Worm (Caenorhabditis elegans) whole organism, mixed stage, embryonic: Measurements from ENCODE around the gene pgp-13.

Source experiments
- bed-3 ChIP-seq: fragments of 200-800 bp; sonication (Bioruptor generic); optimal IDR thresholded peaks from 3 replicates; lab custom pipeline; 2018; ENCODE audit warnings: mild to moderate bottlenecking, missing genetic modification characterization, moderate library complexity, missing compliant biosample characterization
- blmp-1 ChIP-seq: fragments of 150-350 bp; optimal IDR thresholded peaks from 2 replicates; lab custom pipeline; 2014; ENCODE audit warnings: missing biosample characterization, missing genetic modification characterization
- ceh-39 ChIP-seq: fragments of 150-350 bp; optimal IDR thresholded peaks from 2 replicates; lab custom pipeline; 2014; ENCODE audit warnings: missing biosample characterization, missing genetic modification characterization
- ceh-43 ChIP-seq: fragments of 200-800 bp; sonication (Bioruptor generic); optimal IDR thresholded peaks from 2 replicates; lab custom pipeline; 2018; ENCODE audit warnings: mild to moderate bottlenecking, missing genetic modification characterization, moderate library complexity, missing compliant biosample characterization
- ceh-83 ChIP-seq: fragments of 200-800 bp; sonication (Bioruptor generic); optimal IDR thresholded peaks from 2 replicates; lab custom pipeline; 2018; ENCODE audit warnings: mild to moderate bottlenecking, missing genetic modification characterization, missing compliant biosample characterization
- ces-1 ChIP-seq: fragments of 150-350 bp; optimal IDR thresholded peaks from 2 replicates; lab custom pipeline; 2014; ENCODE audit warnings: missing biosample characterization, missing genetic modification reagents, missing genetic modification characterization
- cnd-1 ChIP-seq: fragments of 200-800 bp; sonication (Bioruptor generic); optimal IDR thresholded peaks from 2 replicates; lab custom pipeline; 2018; ENCODE audit warnings: mild to moderate bottlenecking, missing genetic modification characterization, missing compliant biosample characterization
- drap-1 ChIP-seq: fragments of 200-800 bp; sonication (Bioruptor generic); optimal IDR thresholded peaks from 3 replicates; lab custom pipeline; 2018; ENCODE audit warnings: mild to moderate bottlenecking, missing genetic modification characterization, missing compliant biosample characterization
- elt-1 ChIP-seq: sonication (generic microtip); optimal IDR thresholded peaks from 2 replicates; lab custom pipeline; 2017; ENCODE audit warnings: missing genetic modification characterization, mild to moderate bottlenecking, missing compliant biosample characterization, antibody characterized with exemption, moderate library complexity, borderline replicate concordance; ENCODE audit not compliant: insufficient read depth
- elt-3 ChIP-seq: fragments of 150-350 bp; optimal IDR thresholded peaks from 2 replicates; lab custom pipeline; 2014; ENCODE audit warnings: missing biosample characterization, missing genetic modification characterization
- flh-1 ChIP-seq: fragments of 200-800 bp; sonication (Bioruptor generic); optimal IDR thresholded peaks from 2 replicates; lab custom pipeline; 2018; ENCODE audit warnings: mild to moderate bottlenecking, missing genetic modification characterization, moderate library complexity, missing compliant biosample characterization
- ham-2 ChIP-seq: fragments of 200-800 bp; sonication (Bioruptor generic); optimal IDR thresholded peaks from 2 replicates; lab custom pipeline; 2018; ENCODE audit warnings: mild to moderate bottlenecking, missing genetic modification characterization, missing compliant biosample characterization
- hlh-1 ChIP-seq: fragments of 150-350 bp; optimal IDR thresholded peaks from 2 replicates; lab custom pipeline; 2014; ENCODE audit warnings: missing biosample characterization, missing genetic modification reagents, missing genetic modification characterization
- lin-13 ChIP-seq: fragments of 150-350 bp; optimal IDR thresholded peaks from 2 replicates; lab custom pipeline; 2014; ENCODE audit warnings: missing biosample characterization, missing genetic modification characterization
- lin-32 ChIP-seq: fragments of 200-800 bp; sonication (Bioruptor generic); optimal IDR thresholded peaks from 2 replicates; lab custom pipeline; 2018; ENCODE audit warnings: mild to moderate bottlenecking, missing genetic modification characterization, missing compliant biosample characterization
- lsy-2 ChIP-seq: fragments of 150-350 bp; optimal IDR thresholded peaks from 2 replicates; lab custom pipeline; 2014; ENCODE audit warnings: missing biosample characterization, missing genetic modification characterization
- mab-5 ChIP-seq: fragments of 150-350 bp; optimal IDR thresholded peaks from 2 replicates; lab custom pipeline; 2014; ENCODE audit warnings: missing biosample characterization, missing genetic modification characterization
- mep-1 ChIP-seq: fragments of 150-350 bp; optimal IDR thresholded peaks from 2 replicates; lab custom pipeline; 2017; ENCODE audit warnings: missing biosample characterization, missing genetic modification reagents, missing genetic modification characterization, inconsistent platforms
- mls-2 ChIP-seq: sonication (generic microtip); optimal IDR thresholded peaks from 2 replicates; lab custom pipeline; 2016; ENCODE audit warnings: mild to moderate bottlenecking, missing genetic modification characterization, moderate library complexity, missing compliant biosample characterization
- nhr-12 ChIP-seq: fragments of 150-350 bp; optimal IDR thresholded peaks from 2 replicates; lab custom pipeline; 2014; ENCODE audit warnings: missing biosample characterization, missing genetic modification characterization
- nhr-2 ChIP-seq: fragments of 150-350 bp; optimal IDR thresholded peaks from 2 replicates; lab custom pipeline; 2014; ENCODE audit warnings: missing biosample characterization, missing genetic modification characterization
- nhr-237 ChIP-seq: fragments of 150-350 bp; optimal IDR thresholded peaks from 2 replicates; lab custom pipeline; 2014; ENCODE audit warnings: missing biosample characterization, missing genetic modification characterization
- nhr-28 ChIP-seq: fragments of 150-350 bp; optimal IDR thresholded peaks from 2 replicates; lab custom pipeline; 2014; ENCODE audit warnings: missing biosample characterization, missing genetic modification characterization
- nhr-76 ChIP-seq: sonication (generic microtip); optimal IDR thresholded peaks from 2 replicates; lab custom pipeline; 2017; ENCODE audit warnings: missing biosample characterization, missing genetic modification characterization
- pha-4 ChIP-seq: fragments of 150-350 bp; optimal IDR thresholded peaks from 2 replicates; lab custom pipeline; 2018; ENCODE audit warnings: missing biosample characterization, missing genetic modification reagents, missing genetic modification characterization
- sem-2 ChIP-seq: fragments of 200-800 bp; sonication (Bioruptor generic); optimal IDR thresholded peaks from 2 replicates; lab custom pipeline; 2018; ENCODE audit warnings: mild to moderate bottlenecking, missing genetic modification characterization, missing compliant biosample characterization
- sptf-1 ChIP-seq: sonication (generic microtip); optimal IDR thresholded peaks from 2 replicates; lab custom pipeline; 2017; ENCODE audit warnings: mild to moderate bottlenecking, missing genetic modification characterization, moderate library complexity, missing compliant biosample characterization
- tbx-8 ChIP-seq: fragments of 200-800 bp; sonication (Bioruptor generic); optimal IDR thresholded peaks from 2 replicates; lab custom pipeline; 2018; ENCODE audit warnings: mild to moderate bottlenecking, missing genetic modification characterization, moderate library complexity, missing compliant biosample characterization
- unc-120 ChIP-seq: sonication (generic microtip); optimal IDR thresholded peaks from 2 replicates; lab custom pipeline; 2017; ENCODE audit warnings: missing genetic modification characterization, missing compliant biosample characterization; ENCODE audit not compliant: poor library complexity, severe bottlenecking
- unc-39 ChIP-seq: fragments of 150-350 bp; optimal IDR thresholded peaks from 2 replicates; lab custom pipeline; 2014; ENCODE audit warnings: missing biosample characterization, missing genetic modification characterization
- zip-8 ChIP-seq: fragments of 150-350 bp; optimal IDR thresholded peaks from 2 replicates; lab custom pipeline; 2014; ENCODE audit warnings: missing biosample characterization, missing genetic modification characterization
- ztf-11 ChIP-seq: fragments of 150-350 bp; optimal IDR thresholded peaks from 2 replicates; lab custom pipeline; 2014; ENCODE audit warnings: missing biosample characterization, missing genetic modification characterization

The pgp-13 gene

DNA sequence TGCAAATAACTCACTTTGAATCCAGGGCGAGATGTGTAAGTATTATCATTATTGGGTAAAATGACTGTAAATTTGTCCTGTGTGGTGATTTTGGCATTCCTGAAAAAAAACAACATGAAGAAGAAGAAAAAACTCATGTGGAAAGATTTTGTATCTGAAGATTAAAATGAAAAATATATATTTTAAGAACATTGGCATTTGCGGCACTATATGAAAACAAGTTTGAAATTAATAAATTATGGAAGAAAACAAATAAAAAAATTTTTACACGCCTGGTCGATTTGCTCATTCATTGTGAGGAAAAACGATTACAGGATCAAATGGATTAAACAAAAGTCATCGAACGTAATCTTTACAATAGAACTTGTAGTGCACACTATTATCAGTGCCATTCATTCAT is 31.1 kb downstream of the pgp-13 start, which contains the start of gene ilc-17.1:
TSS of gene ilc-17.1 (minus strand) at position 101 of the 400 bp plus-strand sequence.
- no peak for TF ChIP-seq unc-120 (tag; lab: Kevin White, UChicago)
- TF ChIP-seq ceh-83 (GFP tag; lab: Kevin White, UChicago): no peak
- no peak for TF ChIP-seq mep-1 (tag; lab: Kevin White, UChicago)
- TF ChIP-seq ceh-43: no peak
- no peak for TF ChIP-seq lin-13
- no peak for TF ChIP-seq blmp-1 (tag; lab: Kevin White, UChicago)
- no peak for TF ChIP-seq lin-32 (GFP tag; lab: Kevin White, UChicago)
- no peak for TF ChIP-seq cnd-1
- TF ChIP-seq sptf-1: no peak
- no peak for TF ChIP-seq drap-1

DNA sequence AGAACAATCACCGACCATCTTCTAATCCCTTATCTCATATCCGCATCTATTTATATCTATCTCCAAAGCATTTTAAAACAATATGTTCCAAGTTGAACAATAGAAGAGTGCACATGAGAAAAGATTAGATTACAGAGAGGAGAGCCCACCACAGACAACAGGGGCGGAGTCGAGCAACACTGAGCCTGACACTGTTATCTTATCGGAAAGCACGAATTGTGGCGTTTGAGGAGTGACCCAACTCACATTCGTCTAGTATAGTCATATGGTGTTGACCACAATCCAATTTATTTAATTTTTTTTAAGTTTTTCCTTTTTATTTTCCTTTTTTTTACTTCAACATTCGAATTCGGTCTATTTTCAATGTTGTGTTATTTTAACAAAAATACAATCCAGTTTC is 42.1 kb downstream of the pgp-13 start:
- TF ChIP-seq blmp-1 (tag; lab: Kevin White, UChicago) (no peak), tbx-8 (GFP tag; lab: Kevin White, UChicago) (no peak), ceh-43 (no peak), mls-2 (tag; lab: Kevin White, UChicago) (no peak), nhr-2 (tag; lab: Kevin White, UChicago) (no peak), lsy-2 (no peak), mab-5 (no peak)

DNA sequence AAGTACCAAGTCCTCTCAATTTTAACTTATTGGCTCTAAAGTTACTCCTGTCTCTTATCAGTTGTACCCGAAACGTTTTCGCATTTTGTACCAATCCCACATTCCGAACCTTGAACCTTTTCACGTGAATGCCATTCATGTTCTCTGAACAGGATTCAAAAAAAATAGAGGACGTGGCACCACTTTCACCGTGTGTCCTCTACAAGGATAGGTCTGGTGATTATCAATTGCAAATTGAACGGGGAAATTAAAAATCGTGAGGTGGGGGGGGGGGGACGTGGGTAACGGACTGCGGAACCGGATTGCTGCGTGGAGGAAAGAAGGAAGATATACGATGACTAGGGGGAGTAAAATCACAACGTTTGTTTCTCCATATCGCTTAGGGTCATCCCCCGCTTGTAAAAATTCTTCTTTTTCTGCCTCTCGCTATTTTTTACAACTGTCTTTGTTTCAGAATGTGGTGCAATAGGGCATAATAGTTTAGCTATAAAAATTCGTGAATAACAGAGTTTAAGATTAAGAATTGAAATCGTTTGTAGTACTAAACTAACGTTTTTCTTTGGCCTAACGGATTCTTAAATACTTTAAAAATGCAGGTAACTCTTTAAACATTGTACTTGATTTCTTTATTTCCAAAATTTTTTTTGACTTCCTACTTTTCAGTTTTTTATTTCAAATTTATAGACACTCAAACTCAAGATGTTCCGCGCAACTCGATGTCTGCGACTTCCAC is 43.3 kb downstream of the pgp-13 start, which contains the start of gene alh-13:
TSS of gene alh-13 (plus strand) at position 683 of the 733 bp plus-strand sequence.
- no peak for TF ChIP-seq flh-1 (GFP tag; lab: Kevin White, UChicago)
- no peak for TF ChIP-seq zip-8 (tag; lab: Kevin White, UChicago)
- TF ChIP-seq ceh-43: no peak
- TF ChIP-seq lin-32 (GFP tag; lab: Kevin White, UChicago): no peak
- TF ChIP-seq hlh-1 (tag; lab: Kevin White, UChicago): no peak
- no peak for TF ChIP-seq elt-3 (tag; lab: Kevin White, UChicago)
- TF ChIP-seq cnd-1: no peak
- no peak for TF ChIP-seq sem-2 (GFP tag; lab: Kevin White, UChicago)
- TF ChIP-seq unc-39 (tag; lab: Kevin White, UChicago): no peak
- TF ChIP-seq nhr-12 (tag; lab: Kevin White, UChicago): no peak
- TF ChIP-seq lin-13: no peak
- no peak for TF ChIP-seq ces-1 (GFP tag; lab: Kevin White, UChicago)
- no peak for TF ChIP-seq elt-1 (tag; lab: Kevin White, UChicago)
- no peak for TF ChIP-seq blmp-1 (tag; lab: Kevin White, UChicago)
- TF ChIP-seq mls-2 (tag; lab: Kevin White, UChicago): no peak
- no peak for TF ChIP-seq mab-5
- no peak for TF ChIP-seq nhr-237
- no peak for TF ChIP-seq tbx-8 (GFP tag; lab: Kevin White, UChicago)
- TF ChIP-seq pha-4 (tag; lab: Kevin White, UChicago): no peak
- no peak for TF ChIP-seq mep-1 (tag; lab: Kevin White, UChicago)

DNA sequence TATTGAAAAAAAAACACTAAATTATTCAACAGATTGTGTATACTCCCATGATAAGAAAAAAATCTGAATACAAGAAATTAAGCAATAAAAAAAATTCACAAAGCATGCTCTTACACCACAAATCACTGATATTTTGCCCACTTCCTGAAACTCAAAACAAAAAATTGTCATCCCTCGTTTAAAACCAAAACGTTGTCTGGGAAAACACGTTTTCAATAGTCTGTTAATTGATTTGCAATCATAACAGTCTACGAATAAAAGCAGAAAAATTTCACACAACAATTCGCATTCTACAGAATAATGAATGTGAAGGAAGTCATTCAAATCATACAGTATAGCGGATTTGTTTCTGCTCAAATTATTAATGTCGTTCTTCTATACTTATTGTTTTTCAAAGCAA is 49.1 kb downstream of the pgp-13 start, which contains the start of gene str-124:
TSS of gene str-124 (plus strand) at position 301 of the 400 bp plus-strand sequence.
- TF ChIP-seq flh-1 (GFP tag; lab: Kevin White, UChicago) (no peak), drap-1 (no peak), nhr-12 (tag; lab: Kevin White, UChicago) (no peak), ceh-83 (GFP tag; lab: Kevin White, UChicago) (no peak), nhr-76 (tag; lab: Kevin White, UChicago) (no peak), sem-2 (GFP tag; lab: Kevin White, UChicago) (no peak), sptf-1 (no peak), bed-3 (GFP tag; lab: Kevin White, UChicago) (no peak), nhr-28 (tag; lab: Kevin White, UChicago) (no peak), ceh-39 (tag; lab: Kevin White, UChicago) (no peak), ztf-11 (tag; lab: Kevin White, UChicago) (no peak)

DNA sequence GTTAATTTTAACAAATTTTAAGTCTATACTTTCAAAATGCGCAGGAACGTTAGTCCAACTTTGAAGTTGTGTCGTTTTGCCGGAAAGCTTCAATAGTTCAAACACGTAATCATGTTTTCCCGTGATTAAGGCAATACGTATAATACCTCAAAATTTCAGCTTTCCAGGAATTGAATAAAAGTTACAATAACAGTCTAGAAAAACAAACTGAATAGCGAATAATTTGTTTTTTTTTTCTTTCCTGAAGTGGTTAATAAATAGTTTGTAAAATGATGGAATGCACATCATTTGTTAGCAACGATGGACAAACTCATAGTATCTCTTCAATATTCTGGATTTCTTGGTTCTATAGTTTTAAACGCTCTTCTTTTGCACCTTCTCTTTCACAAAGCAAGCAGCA is 51.5 kb downstream of the pgp-13 start, which contains the start of gene str-123:
TSS of gene str-123 (plus strand) at position 301 of the 400 bp plus-strand sequence.
- TF ChIP-seq flh-1 (GFP tag; lab: Kevin White, UChicago) (no peak), drap-1 (no peak), ceh-43 (no peak), lsy-2 (no peak), zip-8 (tag; lab: Kevin White, UChicago) (no peak), ceh-83 (GFP tag; lab: Kevin White, UChicago) (no peak), nhr-12 (tag; lab: Kevin White, UChicago) (no peak), ham-2 (GFP tag; lab: Kevin White, UChicago) (no peak), mab-5 (no peak), pha-4 (tag; lab: Kevin White, UChicago) (no peak)
